Worm (Caenorhabditis elegans): ENCODE data around the gene Y57G11C.36.

- no peak for TF ChIP-seq flt-1 (GFP tag; IDR thresholded peaks at IDR 0.05)
- TF ChIP-seq cog-1 (tag; optimal IDR thresholded peaks at IDR 0.05), result no peak
- no peak for TF ChIP-seq klf-2 (GFP tag; conservative IDR thresholded peaks at IDR 0.05)
- no peak for TF ChIP-seq T22C8.4 (GFP tag; IDR thresholded peaks at IDR 0.05)
- TF ChIP-seq ztf-29 (GFP tag; IDR thresholded peaks at IDR 0.05), result no peak
- no peak for TF ChIP-seq ztf-23 (GFP tag; IDR thresholded peaks at IDR 0.05)
- TF ChIP-seq med-1 (GFP tag; optimal IDR thresholded peaks at IDR 0.05; ENCODE audit: insufficient read depth), result no peak
- TF ChIP-seq ref-1 (GFP tag; conservative IDR thresholded peaks at IDR 0.05), result no peak
- TF ChIP-seq tab-1 (GFP tag; IDR thresholded peaks at IDR 0.05), result no peak
These were observed 12.7 kb downstream of the Y57G11C.36 start, which contains the start of gene ptp-5.2 for ce11 chrIV:14760845-14761244.

All from whole organism, midembryonic.